Fruit fly (Drosophila melanogaster) Kc167 (cell line): Measurements from ENCODE around the gene CG12783.

Experiments used
- h ChIP-seq: fragments of >200 bp; optimal IDR thresholded peaks from 3 replicates; lab custom pipeline; 2018; ENCODE audit warnings: missing external identifiers
- insv ChIP-seq: fragments of >200 bp; optimal IDR thresholded peaks from 3 replicates; lab custom pipeline; 2018; ENCODE audit warnings: missing external identifiers

DNA sequence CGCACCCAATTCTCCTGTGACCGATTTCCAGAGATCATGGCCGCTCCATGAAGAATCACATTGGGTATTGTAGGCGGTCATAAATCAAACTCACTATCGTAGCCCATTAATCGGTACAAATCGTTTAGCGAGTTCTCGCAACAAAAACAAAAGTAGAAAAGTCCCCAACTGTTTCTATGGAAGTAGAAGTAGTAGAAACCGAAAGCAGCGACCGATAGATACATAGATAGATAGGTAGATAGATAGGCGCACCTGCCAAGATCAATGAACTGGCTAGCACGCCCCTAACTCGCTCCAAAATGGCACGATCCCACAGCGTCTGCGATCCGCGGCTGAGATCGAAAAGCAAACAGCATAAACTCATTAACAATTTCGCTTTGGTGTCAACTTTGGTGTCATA lies 12.5 kb downstream of the CG12783 start:
- TF ChIP-seq h (lab: Kevin White, UChicago): no peak
- no peak for TF ChIP-seq insv (lab: Kevin White, UChicago)
